Worm (Caenorhabditis elegans): ENCODE data around the gene srj-23.

srj-23 gene

ce11 chrV:1459374-1459926 lies 8.0 kb downstream of the srj-23 start:
- TF ChIP-seq B0336.3 (GFP tag; IDR thresholded peaks at IDR 0.05) (0 out of 2 replicates have a peak, but pooled peaks have one; percentile 16), nhr-80 (tag; optimal IDR thresholded peaks at IDR 0.05) (peak; percentile 79), ceh-100 (GFP tag; IDR thresholded peaks at IDR 0.05) (no peak)

ce11 chrV:1460069-1460468 lies 8.6 kb downstream of the srj-23 start, which contains the start of gene hacd-1:
Gene hacd-1 (plus strand): TSS chrV:1460369.
- TF ChIP-seq lsl-1 (GFP tag; optimal IDR thresholded peaks at IDR 0.05) (no peak), madf-3 (GFP tag; IDR thresholded peaks at IDR 0.05) (no peak), ceh-40 (GFP tag; IDR thresholded peaks at IDR 0.05) (no peak)

ce11 chrV:1464543-1465040 lies 13.2 kb downstream of the srj-23 start, which contains the start of the genes fpn-1.2 and pqn-54:
Gene fpn-1.2 (minus strand): TSS chrV:1464699.
Gene pqn-54 (plus strand): TSS chrV:1464990.
- TF ChIP-seq hsf-1 (GFP tag; IDR thresholded peaks at IDR 0.05) (no peak), tbx-9 (tag; optimal IDR thresholded peaks at IDR 0.05; ENCODE audit: borderline replicate concordance) (no peak), atf-7 (tag; optimal IDR thresholded peaks at IDR 0.05) (peak; percentile 9), C17E4.6 (GFP tag; IDR thresholded peaks at IDR 0.05) (no peak), ets-4 (GFP tag; optimal IDR thresholded peaks at IDR 0.05) (no peak), die-1 (tag; optimal IDR thresholded peaks at IDR 0.05) (no peak), Y53G8AR.9 (GFP tag; conservative IDR thresholded peaks at IDR 0.05) (no peak), egl-18 (GFP tag; IDR thresholded peaks at IDR 0.05) (no peak), efl-1 (GFP tag; optimal IDR thresholded peaks at IDR 0.05) (no peak), nhr-80 (tag; optimal IDR thresholded peaks at IDR 0.05) (peak; percentile 87), lin-40 (tag; optimal IDR thresholded peaks at IDR 0.05) (no peak), ceh-40 (GFP tag; IDR thresholded peaks at IDR 0.05) (no peak), lir-1 (GFP tag; conservative IDR thresholded peaks at IDR 0.05) (no peak)

- TF ChIP-seq B0019.2 (GFP tag; conservative IDR thresholded peaks at IDR 0.05) (no peak), Y53F4B.3 (GFP tag; IDR thresholded peaks at IDR 0.05) (no peak), mcd-1 (GFP tag; IDR thresholded peaks at IDR 0.05) (no peak), hmg-1.2 (GFP tag; IDR thresholded peaks at IDR 0.05) (no peak), F37B4.10 (GFP tag; IDR thresholded peaks at IDR 0.05) (0 out of 2 replicates have a peak, but pooled peaks have one; percentile 18), let-607 (tag; optimal IDR thresholded peaks at IDR 0.05) (no peak), zfh-2 (GFP tag; conservative IDR thresholded peaks at IDR 0.05) (peak; percentile 81), ama-1 (optimal IDR thresholded peaks at IDR 0.05) (no peak), ama-1 (GFP tag; optimal IDR thresholded peaks at IDR 0.05) (no peak), ceh-79 (tag; optimal IDR thresholded peaks at IDR 0.05) (no peak), lin-26 (GFP tag; IDR thresholded peaks at IDR 0.05) (no peak), fkh-3 (tag; optimal IDR thresholded peaks at IDR 0.05) (peak; percentile 39), egrh-3 (GFP tag; IDR thresholded peaks at IDR 0.05) (peak; percentile 81), hmg-20 (GFP tag; IDR thresholded peaks at IDR 0.05) (no peak), hlh-26 (GFP tag; conservative IDR thresholded peaks at IDR 0.05) (no peak), attf-3 (GFP tag; conservative IDR thresholded peaks at IDR 0.05) (no peak), madf-6 (GFP tag; IDR thresholded peaks at IDR 0.05) (no peak), Y95B8A.8 (GFP tag; IDR thresholded peaks at IDR 0.05) (no peak), lin-35 (GFP tag; optimal IDR thresholded peaks at IDR 0.05) (no peak), cebp-2 (GFP tag; IDR thresholded peaks at IDR 0.05) (no peak), cebp-1 (GFP tag; IDR thresholded peaks at IDR 0.05) (no peak), cebp-1 (tag; optimal IDR thresholded peaks at IDR 0.05) (no peak), nhr-80 (tag; optimal IDR thresholded peaks at IDR 0.05) (no peak), madf-8 (GFP tag; conservative IDR thresholded peaks at IDR 0.05) (no peak), nfyb-1 (GFP tag; IDR thresholded peaks at IDR 0.05) (no peak), hrde-1 (tag; optimal IDR thresholded peaks at IDR 0.05; ENCODE audit: borderline replicate concordance) (no peak), ccch-3 (GFP tag; optimal IDR thresholded peaks at IDR 0.05) (no peak), F10E7.11 (tag; optimal IDR thresholded peaks at IDR 0.05) (no peak)
Observed at ce11 chrV:1465932-1466331, 14.5 kb downstream of the srj-23 start.
